Worm (Caenorhabditis elegans) whole organism, young adult: ENCODE results near the gene cht-5.

Experiments
- C17E4.6 ChIP-seq: fragments of 200-800 bp; sonication (Bioruptor generic); IDR thresholded peaks from 2 replicates; pipeline ENCODE4 v1.3.6; 2022; ENCODE audit warnings: missing genetic modification reagents, missing genetic modification characterization, missing compliant biosample characterization
- D2030.7 ChIP-seq: fragments of 200-800 bp; sonication (Bioruptor generic); IDR thresholded peaks from 2 replicates; pipeline ENCODE4 v1.3.6; 2022; ENCODE audit warnings: missing genetic modification reagents, missing genetic modification characterization, missing compliant biosample characterization
- F33H1.4 ChIP-seq: fragments of 200-800 bp; sonication (Bioruptor generic); IDR thresholded peaks from 2 replicates; pipeline ENCODE4 v1.3.6; 2022; ENCODE audit warnings: missing genetic modification reagents, missing genetic modification characterization, missing compliant biosample characterization
- F39B2.1 ChIP-seq: fragments of 200-800 bp; sonication (Bioruptor generic); IDR thresholded peaks from 2 replicates; pipeline ENCODE4 v1.3.6; 2022; ENCODE audit warnings: missing genetic modification reagents, missing genetic modification characterization, missing compliant biosample characterization
- F52B5.7 ChIP-seq: sonication (generic microtip); optimal IDR thresholded peaks from 2 replicates; lab custom pipeline; 2016; ENCODE audit warnings: mild to moderate bottlenecking, missing genetic modification characterization, missing compliant biosample characterization
- F57A8.1 ChIP-seq: fragments of 200-800 bp; sonication (Bioruptor generic); optimal IDR thresholded peaks from 2 replicates; lab custom pipeline; 2018; ENCODE audit warnings: mild to moderate bottlenecking, missing genetic modification characterization, moderate library complexity, missing compliant biosample characterization
- F57C9.4 ChIP-seq: sonication (generic microtip); optimal IDR thresholded peaks from 2 replicates; lab custom pipeline; 2017; ENCODE audit warnings: mild to moderate bottlenecking, missing genetic modification characterization, missing compliant biosample characterization
- Y53F4B.3 ChIP-seq: fragments of 200-800 bp; sonication (Bioruptor generic); IDR thresholded peaks from 2 replicates; pipeline ENCODE4 v1.3.6; 2022; ENCODE audit warnings: missing genetic modification reagents, missing genetic modification characterization, missing compliant biosample characterization
- Y53G8AR.9 ChIP-seq: fragments of 200-800 bp; sonication (Bioruptor generic); conservative IDR thresholded peaks from 2 replicates; pipeline ENCODE4 v1.3.6; 2022; ENCODE audit warnings: missing genetic modification reagents, missing genetic modification characterization, missing compliant biosample characterization
- Y79H2A.3 ChIP-seq: fragments of 200-800 bp; sonication (Bioruptor generic); conservative IDR thresholded peaks from 2 replicates; pipeline ENCODE4 v1.3.6; 2022; ENCODE audit warnings: missing genetic modification reagents, missing genetic modification characterization, missing compliant biosample characterization
- Y95B8A.8 ChIP-seq: fragments of 200-800 bp; sonication (Bioruptor generic); IDR thresholded peaks from 2 replicates; pipeline ENCODE4 v1.3.6; 2022; ENCODE audit warnings: missing genetic modification reagents, missing genetic modification characterization, missing compliant biosample characterization
- aptf-3 ChIP-seq: fragments of 200-800 bp; sonication (Bioruptor generic); IDR thresholded peaks from 2 replicates; pipeline ENCODE4 v1.3.6; 2022; ENCODE audit warnings: missing genetic modification characterization, missing compliant biosample characterization
- atf-7 ChIP-seq: sonication (generic microtip); optimal IDR thresholded peaks from 2 replicates; lab custom pipeline; 2017; ENCODE audit warnings: mild to moderate bottlenecking, missing genetic modification characterization, missing compliant biosample characterization
- athp-1 ChIP-seq: sonication (generic microtip); optimal IDR thresholded peaks from 2 replicates; lab custom pipeline; 2017; ENCODE audit warnings: mild to moderate bottlenecking, missing genetic modification characterization, missing compliant biosample characterization
- attf-3 ChIP-seq: fragments of 200-800 bp; sonication (Bioruptor generic); conservative IDR thresholded peaks from 2 replicates; pipeline ENCODE4 v1.3.6; 2022; ENCODE audit warnings: missing genetic modification reagents, missing genetic modification characterization, missing compliant biosample characterization
- ccch-3 ChIP-seq: fragments of 200-800 bp; sonication (Bioruptor generic); optimal IDR thresholded peaks from 2 replicates; lab custom pipeline; 2018; ENCODE audit warnings: mild to moderate bottlenecking, missing genetic modification characterization, missing compliant biosample characterization
- cebp-2 ChIP-seq: fragments of 200-800 bp; sonication (Bioruptor generic); IDR thresholded peaks from 2 replicates; pipeline ENCODE4 v1.3.6; 2022; ENCODE audit warnings: missing genetic modification characterization, missing compliant biosample characterization
- ceh-100 ChIP-seq: fragments of 200-800 bp; sonication (Bioruptor generic); IDR thresholded peaks from 2 replicates; pipeline ENCODE4 v1.3.6; 2022; ENCODE audit warnings: missing genetic modification reagents, missing genetic modification characterization, missing compliant biosample characterization
- ceh-58 ChIP-seq: fragments of 200-800 bp; sonication (Bioruptor generic); IDR thresholded peaks from 2 replicates; pipeline ENCODE4 v1.3.6; 2022; ENCODE audit warnings: missing genetic modification characterization, missing compliant biosample characterization
- ceh-79 ChIP-seq: sonication (generic microtip); optimal IDR thresholded peaks from 2 replicates; lab custom pipeline; 2017; ENCODE audit warnings: mild to moderate bottlenecking, missing genetic modification characterization, missing compliant biosample characterization
- chd-7 ChIP-seq: sonication (generic microtip); optimal IDR thresholded peaks from 2 replicates; lab custom pipeline; 2016; ENCODE audit warnings: mild to moderate bottlenecking, missing genetic modification characterization, moderate library complexity, missing compliant biosample characterization
- dpl-1 ChIP-seq: fragments of 150-350 bp; optimal IDR thresholded peaks from 2 replicates; lab custom pipeline; 2014; ENCODE audit warnings: missing biosample characterization, missing genetic modification reagents, missing genetic modification characterization
- egrh-3 ChIP-seq: fragments of 200-800 bp; sonication (Bioruptor generic); IDR thresholded peaks from 2 replicates; pipeline ENCODE4 v1.3.6; 2022; ENCODE audit warnings: missing genetic modification reagents, missing genetic modification characterization, missing compliant biosample characterization
- gei-17 ChIP-seq: fragments of 200-800 bp; sonication (Bioruptor generic); optimal IDR thresholded peaks from 2 replicates; lab custom pipeline; 2018; ENCODE audit warnings: mild to moderate bottlenecking, missing genetic modification characterization, missing compliant biosample characterization
- hlh-12 ChIP-seq: sonication (generic microtip); optimal IDR thresholded peaks from 2 replicates; lab custom pipeline; 2016; ENCODE audit warnings: missing genetic modification characterization, missing compliant biosample characterization
- hmg-20 ChIP-seq: fragments of 200-800 bp; sonication (Bioruptor generic); IDR thresholded peaks from 2 replicates; pipeline ENCODE4 v1.3.6; 2022; ENCODE audit warnings: missing genetic modification reagents, missing genetic modification characterization, missing compliant biosample characterization
- lin-35 ChIP-seq, 3 experiments: fragments of 150-350 bp in 2 of 3; sonication (generic microtip) in 1 of 3; optimal IDR thresholded peaks; 2 replicates each; lab custom pipeline; 2014 to 2018; ENCODE audit warnings: missing biosample characterization in 3 of 3, missing genetic modification characterization in 3 of 3, missing genetic modification reagents in 3 of 3
- lin-54 ChIP-seq: fragments of 200-800 bp; sonication (Bioruptor generic); optimal IDR thresholded peaks from 2 replicates; lab custom pipeline; 2018; ENCODE audit warnings: mild to moderate bottlenecking, missing genetic modification characterization, missing compliant biosample characterization
- mcd-1 ChIP-seq: fragments of 200-800 bp; sonication (Bioruptor generic); IDR thresholded peaks from 2 replicates; pipeline ENCODE4 v1.3.6; 2022; ENCODE audit warnings: missing genetic modification reagents, missing genetic modification characterization, missing compliant biosample characterization
- mes-4 ChIP-seq: sonication (generic microtip); optimal IDR thresholded peaks from 2 replicates; lab custom pipeline; 2016; ENCODE audit warnings: missing genotype, missing genetic modification characterization, missing compliant biosample characterization
- nfyb-1 ChIP-seq: fragments of 200-800 bp; sonication (Bioruptor generic); IDR thresholded peaks from 2 replicates; pipeline ENCODE4 v1.3.6; 2022; ENCODE audit warnings: missing genetic modification reagents, missing genetic modification characterization, missing compliant biosample characterization
- nhr-80 ChIP-seq: sonication (generic microtip); optimal IDR thresholded peaks from 2 replicates; lab custom pipeline; 2016; ENCODE audit warnings: missing genetic modification characterization, missing compliant biosample characterization
- rcor-1 ChIP-seq: fragments of 200-800 bp; sonication (Bioruptor generic); IDR thresholded peaks from 2 replicates; pipeline ENCODE4 v1.3.6; 2022; ENCODE audit warnings: missing genetic modification reagents, missing genetic modification characterization, missing compliant biosample characterization
- rec-8 ChIP-seq, 2 experiments: sonication (generic microtip); optimal IDR thresholded peaks; 2 replicates each; lab custom pipeline; 2016; ENCODE audit warnings: mild to moderate bottlenecking in 2 of 2, missing genetic modification characterization in 2 of 2, missing genetic modification reagents in 2 of 2, missing genotype in 2 of 2, missing biosample characterization in 1 of 2, missing compliant biosample characterization in 1 of 2, moderate library complexity in 1 of 2
- repo-1 ChIP-seq: sonication (generic microtip); optimal IDR thresholded peaks from 2 replicates; lab custom pipeline; 2017; ENCODE audit warnings: mild to moderate bottlenecking, missing genetic modification characterization, missing compliant biosample characterization
- sea-2 ChIP-seq: fragments of 200-800 bp; sonication (Bioruptor generic); IDR thresholded peaks from 2 replicates; pipeline ENCODE4 v1.3.6; 2022; ENCODE audit warnings: missing genetic modification characterization, missing compliant biosample characterization
- snpc-1.1 ChIP-seq: sonication (generic microtip); optimal IDR thresholded peaks from 2 replicates; lab custom pipeline; 2017; ENCODE audit warnings: missing genetic modification characterization, mild to moderate bottlenecking, missing compliant biosample characterization, antibody characterized with exemption, moderate library complexity, missing genotype, missing genetic modification reagents; ENCODE audit not compliant: insufficient read depth
- snpc-4 ChIP-seq, 5 experiments: fragments of 150-350 bp in 1 of 5; sonication (generic microtip) in 4 of 5; optimal IDR thresholded peaks; 2 replicates each; lab custom pipeline; 2014 to 2018; ENCODE audit warnings: missing genetic modification characterization in 5 of 5, missing biosample characterization in 3 of 5, antibody characterized with exemption in 2 of 5, mild to moderate bottlenecking in 2 of 5, missing compliant biosample characterization in 2 of 5, missing genotype in 2 of 5, moderate library complexity in 2 of 5, missing genetic modification reagents in 1 of 5
- somi-1 ChIP-seq: fragments of 200-800 bp; sonication (Bioruptor generic); optimal IDR thresholded peaks from 2 replicates; lab custom pipeline; 2018; ENCODE audit warnings: mild to moderate bottlenecking, missing genetic modification characterization, missing compliant biosample characterization
- sptf-2 ChIP-seq: fragments of 200-800 bp; sonication (Bioruptor generic); optimal IDR thresholded peaks from 2 replicates; lab custom pipeline; 2018; ENCODE audit warnings: mild to moderate bottlenecking, missing genetic modification characterization, missing compliant biosample characterization
- zfh-2 ChIP-seq: fragments of 200-800 bp; sonication (Bioruptor generic); conservative IDR thresholded peaks from 2 replicates; pipeline ENCODE4 v1.3.6; 2022; ENCODE audit warnings: missing genetic modification reagents, missing genetic modification characterization, missing compliant biosample characterization
- ztf-18 ChIP-seq: sonication (generic microtip); optimal IDR thresholded peaks from 2 replicates; lab custom pipeline; 2016; ENCODE audit warnings: missing genotype, mild to moderate bottlenecking, missing genetic modification characterization, missing compliant biosample characterization
- ztf-25 ChIP-seq: fragments of 200-800 bp; sonication (Bioruptor generic); IDR thresholded peaks from 2 replicates; pipeline ENCODE4 v1.3.6; 2022; ENCODE audit warnings: missing genetic modification reagents, missing genetic modification characterization, missing compliant biosample characterization

Gene cht-5

DNA sequence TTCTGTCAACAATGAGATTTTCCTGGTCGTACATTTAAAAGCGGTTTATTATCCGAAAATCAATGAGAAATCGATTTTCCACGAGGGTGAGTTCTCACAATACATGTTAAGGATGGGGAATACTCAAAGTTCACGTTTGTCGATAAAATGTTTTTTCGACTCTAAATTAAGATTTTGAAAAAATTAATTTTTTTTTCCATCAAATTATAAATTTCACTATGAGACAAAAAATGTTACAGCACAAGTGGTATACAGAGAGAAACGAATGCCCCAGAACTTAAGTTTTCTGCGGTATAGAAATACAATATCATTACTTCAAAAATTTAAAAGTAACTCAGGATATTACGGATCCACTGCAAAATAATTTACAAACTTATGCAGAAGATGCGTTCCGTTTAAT is 36.2 kb upstream of the cht-5 start, which contains the start of gene R04B5.1:
TSS of gene R04B5.1 (minus strand) at position 101 of the 400 bp plus-strand sequence.
- TF ChIP-seq attf-3 (GFP tag; lab: Robert Waterston, UW) (no peak), Y53G8AR.9 (GFP tag; lab: Robert Waterston, UW) (no peak), cebp-2 (GFP tag; lab: Robert Waterston, UW) (no peak), mcd-1 (GFP tag; lab: Robert Waterston, UW) (no peak), sea-2 (no peak), nhr-80 (tag; lab: Kevin White, UChicago) (no peak), snpc-4 (GFP tag; optimal IDR thresholded peaks at IDR 0.05; lab: Kevin White, UChicago) (no peak), snpc-4 (tag; optimal IDR thresholded peaks at IDR 0.05; lab: Kevin White, UChicago) (no peak), gei-17 (no peak), rec-8 (tag; optimal IDR thresholded peaks at IDR 0.05; lab: Kevin White, UChicago) (no peak), Y53F4B.3 (GFP tag; lab: Robert Waterston, UW) (no peak), repo-1 (no peak), F57C9.4 (no peak), hmg-20 (GFP tag; lab: Robert Waterston, UW) (no peak), athp-1 (tag; lab: Kevin White, UChicago) (no peak), hlh-12 (tag; lab: Kevin White, UChicago) (no peak), ccch-3 (GFP tag; lab: Kevin White, UChicago) (no peak), ceh-100 (GFP tag; lab: Robert Waterston, UW) (no peak), Y95B8A.8 (GFP tag; lab: Robert Waterston, UW) (no peak)
- TF ChIP-seq, all 124 proteins: peak for 0

DNA sequence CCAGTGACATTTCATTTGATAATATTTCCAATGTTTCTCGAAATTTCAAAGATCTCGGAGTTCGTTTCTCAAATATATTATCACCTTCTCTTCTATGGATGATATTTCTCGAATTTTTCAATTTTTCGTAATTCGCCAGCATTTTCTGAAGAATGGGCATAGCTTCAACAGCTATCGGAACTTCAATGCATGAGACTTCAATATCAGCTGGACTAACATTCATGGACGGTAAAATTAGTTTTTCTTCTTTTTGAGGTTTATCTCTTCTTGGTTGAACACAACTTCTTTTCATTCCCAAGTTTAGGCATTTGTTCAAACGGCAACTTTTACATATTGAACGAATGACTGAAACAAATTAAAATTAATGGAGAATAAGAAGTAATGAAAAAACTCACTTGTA is 33.5 kb upstream of the cht-5 start:
- TF ChIP-seq ztf-18 (no peak), F33H1.4 (GFP tag; lab: Robert Waterston, UW) (no peak), ceh-79 (no peak), somi-1 (no peak), dpl-1 (GFP tag; lab: Kevin White, UChicago) (no peak), D2030.7 (GFP tag; lab: Robert Waterston, UW) (no peak), sptf-2 (GFP tag; lab: Kevin White, UChicago) (no peak), zfh-2 (GFP tag; lab: Robert Waterston, UW) (no peak), chd-7 (tag; lab: Kevin White, UChicago) (no peak), lin-54 (GFP tag; lab: Kevin White, UChicago) (no peak)

DNA sequence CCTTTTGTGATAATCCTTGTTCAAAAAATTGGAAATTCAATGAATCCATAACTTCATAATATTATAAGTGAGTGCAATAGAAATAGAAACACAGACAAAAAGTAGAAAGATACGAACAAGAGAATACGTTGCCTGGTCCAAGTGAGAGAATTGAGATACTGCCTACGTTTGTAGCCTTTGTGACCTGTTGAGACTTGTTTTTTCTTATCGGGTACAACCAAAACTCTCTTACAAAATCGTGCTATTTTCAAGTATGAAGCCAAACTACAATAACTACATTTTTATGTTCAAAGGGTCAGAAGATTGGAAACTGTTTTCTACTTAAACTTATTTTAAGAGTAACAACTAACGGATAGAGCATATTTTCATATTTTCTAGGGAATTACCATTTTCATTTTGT is 32.8 kb upstream of the cht-5 start, which contains the start of gene nhr-205:
TSS of gene nhr-205 (minus strand) at position 141 of the 400 bp plus-strand sequence.
- TF ChIP-seq F39B2.1 (GFP tag; lab: Robert Waterston, UW) (no peak), mes-4 (no peak), lin-54 (GFP tag; lab: Kevin White, UChicago) (no peak), aptf-3 (no peak), somi-1 (no peak), Y79H2A.3 (GFP tag; lab: Robert Waterston, UW) (no peak), egrh-3 (GFP tag; lab: Robert Waterston, UW) (no peak), snpc-1.1 (tag; lab: Kevin White, UChicago) (no peak), atf-7 (tag; lab: Kevin White, UChicago) (no peak), F57A8.1 (GFP tag; lab: Kevin White, UChicago) (no peak), nfyb-1 (GFP tag; lab: Robert Waterston, UW) (no peak), ztf-25 (GFP tag; lab: Robert Waterston, UW) (no peak), rcor-1 (no peak), F52B5.7 (no peak), ceh-58 (GFP tag; lab: Robert Waterston, UW) (no peak), lin-35 (GFP tag; optimal IDR thresholded peaks at IDR 0.05; lab: Kevin White, UChicago) (no peak), C17E4.6 (GFP tag; lab: Robert Waterston, UW) (no peak)
